Worm (Caenorhabditis elegans): Measurements from ENCODE around the gene gpb-1.

gpb-1 gene

DNA sequence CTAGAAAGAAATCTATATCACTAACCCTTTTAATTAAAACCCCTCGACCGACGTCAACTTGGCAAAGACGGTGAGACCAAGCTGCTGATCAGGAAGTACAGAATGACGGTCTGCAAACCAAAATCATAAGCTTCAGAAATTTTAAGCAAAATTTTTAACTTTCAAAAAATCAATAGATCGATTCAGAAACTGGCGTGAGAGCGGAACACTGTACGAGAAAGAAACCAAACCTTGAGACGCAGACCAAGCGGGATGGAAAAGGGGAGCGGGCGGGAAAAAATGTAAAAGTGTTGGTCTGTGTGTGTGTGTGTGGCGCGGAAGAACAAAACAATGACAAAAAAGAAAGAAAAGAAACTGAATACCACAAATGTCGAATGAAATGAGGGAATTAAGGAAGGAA lies at the start of gene gpb-1, which contains the start of gene F44E5.17:
Gene gpb-1 (minus strand): TSS at position 118 of the 400 bp plus-strand sequence.
Gene F44E5.17 (minus strand): TSS at position 101 of the 400 bp plus-strand sequence.
- no peak for TF ChIP-seq F13C5.2 (tag; optimal IDR thresholded peaks at IDR 0.05)
- no peak for TF ChIP-seq hnd-1 (tag; optimal IDR thresholded peaks at IDR 0.05)
- no peak for TF ChIP-seq ceh-36 (tag; optimal IDR thresholded peaks at IDR 0.05)
- no peak for TF ChIP-seq tbx-11 (GFP tag; IDR thresholded peaks at IDR 0.05)
- no peak for TF ChIP-seq ceh-13 (GFP tag; optimal IDR thresholded peaks at IDR 0.05)
- TF ChIP-seq ets-7 (tag; optimal IDR thresholded peaks at IDR 0.05), result no peak
- TF ChIP-seq B0310.2 (tag; optimal IDR thresholded peaks at IDR 0.05), result no peak
- TF ChIP-seq tra-4 (tag; optimal IDR thresholded peaks at IDR 0.05), result no peak
- no peak for TF ChIP-seq ama-1 (optimal IDR thresholded peaks at IDR 0.05)
- no peak for TF ChIP-seq hmbx-1 (tag; optimal IDR thresholded peaks at IDR 0.05)
- TF ChIP-seq hmg-4 (GFP tag; optimal IDR thresholded peaks at IDR 0.05), result no peak
- no peak for TF ChIP-seq aly-1 (tag; optimal IDR thresholded peaks at IDR 0.05)
- no peak for TF ChIP-seq scrt-1 (GFP tag; IDR thresholded peaks at IDR 0.05)
- no peak for TF ChIP-seq pes-1 (GFP tag; IDR thresholded peaks at IDR 0.05)
- no peak for TF ChIP-seq sea-1 (GFP tag; conservative IDR thresholded peaks at IDR 0.05)
- no peak for TF ChIP-seq tbx-37 (GFP tag; conservative IDR thresholded peaks at IDR 0.05)
- TF ChIP-seq flt-1 (GFP tag; IDR thresholded peaks at IDR 0.05), result no peak

DNA sequence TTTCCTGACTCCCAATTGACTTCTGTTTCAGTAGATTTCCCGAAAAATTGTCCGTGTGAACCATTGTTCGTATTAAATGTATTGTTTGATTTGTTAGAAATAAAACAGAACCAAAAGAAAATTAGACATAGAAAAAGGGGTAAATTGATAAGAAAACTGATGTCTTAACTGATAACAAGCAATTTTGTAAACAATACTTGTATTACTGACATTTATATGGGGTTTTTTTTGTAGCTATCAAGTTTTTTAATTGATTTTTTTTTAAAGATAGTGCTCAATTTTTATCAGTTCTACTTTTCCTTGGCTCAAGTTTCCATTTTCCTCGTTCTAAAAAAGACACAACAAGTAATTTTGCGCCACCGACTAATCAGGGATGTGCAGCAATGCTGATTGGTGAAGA lies 48.8 kb upstream of the gpb-1 start:
- TF ChIP-seq ets-7 (tag; optimal IDR thresholded peaks at IDR 0.05) (no peak), flt-1 (GFP tag; IDR thresholded peaks at IDR 0.05) (no peak), hnd-1 (tag; optimal IDR thresholded peaks at IDR 0.05) (no peak), pes-1 (GFP tag; IDR thresholded peaks at IDR 0.05) (no peak), hmg-4 (GFP tag; optimal IDR thresholded peaks at IDR 0.05) (no peak), ceh-36 (tag; optimal IDR thresholded peaks at IDR 0.05) (no peak), F13C5.2 (tag; optimal IDR thresholded peaks at IDR 0.05) (no peak), ama-1 (optimal IDR thresholded peaks at IDR 0.05) (no peak), tbx-37 (GFP tag; conservative IDR thresholded peaks at IDR 0.05) (no peak), aly-1 (tag; optimal IDR thresholded peaks at IDR 0.05) (no peak), tbx-11 (GFP tag; IDR thresholded peaks at IDR 0.05) (no peak), scrt-1 (GFP tag; IDR thresholded peaks at IDR 0.05) (no peak)

DNA sequence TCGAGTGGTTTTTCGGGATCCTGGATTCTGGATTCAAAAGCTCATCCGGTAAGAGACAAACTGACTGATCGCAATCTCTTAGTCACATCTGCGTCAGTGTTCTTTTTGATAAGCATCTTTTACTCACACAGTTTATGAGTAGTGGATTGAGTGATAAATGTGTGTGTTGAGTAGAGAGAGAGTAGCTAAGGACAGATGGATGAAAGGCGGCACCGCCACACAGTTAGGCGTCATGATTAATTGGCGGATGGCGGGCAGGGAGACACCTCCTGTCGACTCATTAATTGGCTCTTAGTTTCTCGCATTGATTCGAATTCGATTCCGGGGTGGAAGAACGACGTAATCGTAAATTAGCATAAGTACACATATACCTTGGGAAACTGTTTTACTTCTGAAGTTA lies 46.0 kb upstream of the gpb-1 start:
- TF ChIP-seq sea-1 (GFP tag; conservative IDR thresholded peaks at IDR 0.05) (no peak), tbx-37 (GFP tag; conservative IDR thresholded peaks at IDR 0.05) (no peak)

DNA sequence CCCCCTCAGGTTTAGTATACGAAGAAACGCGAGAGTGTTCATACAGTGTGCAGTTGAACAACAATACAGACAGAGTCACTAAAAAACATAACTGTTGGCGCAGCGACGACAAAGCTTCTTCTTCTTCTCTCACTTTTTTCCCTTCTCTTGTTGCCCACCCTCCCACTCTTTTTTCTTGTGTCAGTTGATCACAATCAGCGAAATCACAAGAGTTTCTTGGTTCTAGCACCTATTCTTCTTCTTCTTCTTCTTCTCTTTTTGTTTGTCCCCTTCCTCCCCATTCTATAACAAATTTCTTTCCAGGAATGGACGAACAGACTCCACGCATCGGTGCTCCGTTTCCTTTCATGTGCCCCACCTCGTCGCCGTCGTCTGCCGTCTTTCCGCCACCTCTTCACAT lies 42.0 kb upstream of the gpb-1 start, which contains the start of gene F43G6.4:
Gene F43G6.4 (plus strand): TSS at position 301 of the 400 bp plus-strand sequence.
- no peak for TF ChIP-seq flt-1 (GFP tag; IDR thresholded peaks at IDR 0.05)
- TF ChIP-seq ets-7 (tag; optimal IDR thresholded peaks at IDR 0.05), result no peak
- TF ChIP-seq F13C5.2 (tag; optimal IDR thresholded peaks at IDR 0.05), result no peak
- TF ChIP-seq hmg-4 (GFP tag; optimal IDR thresholded peaks at IDR 0.05), result no peak

DNA sequence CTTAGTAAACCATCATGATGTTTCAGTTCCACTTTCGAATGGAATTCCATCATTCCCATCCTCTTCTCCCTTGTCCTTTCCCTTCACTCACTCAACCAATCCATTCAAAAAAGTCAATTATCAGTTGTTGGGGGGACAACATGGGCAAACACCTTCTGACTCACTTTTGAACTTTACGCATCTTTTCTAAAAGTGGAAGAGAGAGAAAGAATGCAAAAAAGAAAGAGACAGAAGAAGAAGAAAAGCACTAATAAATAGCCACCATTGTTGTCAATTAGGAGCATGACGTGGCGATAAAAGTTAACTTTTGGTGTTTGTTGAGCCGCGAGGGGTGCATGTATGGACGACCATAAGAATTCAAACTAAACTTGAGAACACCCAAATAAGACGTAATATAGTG lies 39.6 kb upstream of the gpb-1 start:
- TF ChIP-seq tra-4 (tag; optimal IDR thresholded peaks at IDR 0.05) (no peak), ceh-36 (tag; optimal IDR thresholded peaks at IDR 0.05) (no peak), ets-7 (tag; optimal IDR thresholded peaks at IDR 0.05) (no peak), sea-1 (GFP tag; conservative IDR thresholded peaks at IDR 0.05) (no peak), tbx-11 (GFP tag; IDR thresholded peaks at IDR 0.05) (no peak), pes-1 (GFP tag; IDR thresholded peaks at IDR 0.05) (no peak), scrt-1 (GFP tag; IDR thresholded peaks at IDR 0.05) (no peak), hmg-4 (GFP tag; optimal IDR thresholded peaks at IDR 0.05) (no peak), B0310.2 (tag; optimal IDR thresholded peaks at IDR 0.05) (no peak), flt-1 (GFP tag; IDR thresholded peaks at IDR 0.05) (no peak)

DNA sequence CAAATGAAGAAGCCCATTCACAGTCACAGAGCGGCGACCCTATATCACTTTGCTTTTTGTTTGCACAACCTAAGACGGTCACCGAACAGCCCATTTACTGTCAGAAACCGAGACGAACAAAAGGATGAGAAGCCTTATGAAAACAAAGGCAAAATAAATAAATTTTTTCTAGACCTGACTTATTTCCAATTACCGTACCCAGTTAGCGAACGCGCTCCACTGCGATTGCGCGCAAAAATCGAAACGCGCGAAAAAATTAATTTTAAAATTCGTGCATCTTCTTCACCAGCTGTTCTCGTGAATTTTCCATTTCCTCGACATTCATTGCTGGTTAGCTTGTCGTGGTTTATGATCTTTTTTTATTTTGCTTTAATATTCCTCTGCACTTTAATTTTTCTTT lies 34.1 kb upstream of the gpb-1 start, which contains the start of gene F43G6.16:
Gene F43G6.16 (minus strand): TSS at position 141 of the 400 bp plus-strand sequence.
- TF ChIP-seq ama-1 (optimal IDR thresholded peaks at IDR 0.05) (no peak), sea-1 (GFP tag; conservative IDR thresholded peaks at IDR 0.05) (no peak), tbx-37 (GFP tag; conservative IDR thresholded peaks at IDR 0.05) (no peak), hmbx-1 (tag; optimal IDR thresholded peaks at IDR 0.05) (no peak), ets-7 (tag; optimal IDR thresholded peaks at IDR 0.05) (no peak), pes-1 (GFP tag; IDR thresholded peaks at IDR 0.05) (no peak), hnd-1 (tag; optimal IDR thresholded peaks at IDR 0.05) (no peak), flt-1 (GFP tag; IDR thresholded peaks at IDR 0.05) (no peak), ceh-13 (GFP tag; optimal IDR thresholded peaks at IDR 0.05) (no peak), aly-1 (tag; optimal IDR thresholded peaks at IDR 0.05) (no peak), hmg-4 (GFP tag; optimal IDR thresholded peaks at IDR 0.05) (no peak), scrt-1 (GFP tag; IDR thresholded peaks at IDR 0.05) (no peak), B0310.2 (tag; optimal IDR thresholded peaks at IDR 0.05) (no peak), ceh-36 (tag; optimal IDR thresholded peaks at IDR 0.05) (no peak), tra-4 (tag; optimal IDR thresholded peaks at IDR 0.05) (no peak), F13C5.2 (tag; optimal IDR thresholded peaks at IDR 0.05) (no peak), tbx-11 (GFP tag; IDR thresholded peaks at IDR 0.05) (no peak)

DNA sequence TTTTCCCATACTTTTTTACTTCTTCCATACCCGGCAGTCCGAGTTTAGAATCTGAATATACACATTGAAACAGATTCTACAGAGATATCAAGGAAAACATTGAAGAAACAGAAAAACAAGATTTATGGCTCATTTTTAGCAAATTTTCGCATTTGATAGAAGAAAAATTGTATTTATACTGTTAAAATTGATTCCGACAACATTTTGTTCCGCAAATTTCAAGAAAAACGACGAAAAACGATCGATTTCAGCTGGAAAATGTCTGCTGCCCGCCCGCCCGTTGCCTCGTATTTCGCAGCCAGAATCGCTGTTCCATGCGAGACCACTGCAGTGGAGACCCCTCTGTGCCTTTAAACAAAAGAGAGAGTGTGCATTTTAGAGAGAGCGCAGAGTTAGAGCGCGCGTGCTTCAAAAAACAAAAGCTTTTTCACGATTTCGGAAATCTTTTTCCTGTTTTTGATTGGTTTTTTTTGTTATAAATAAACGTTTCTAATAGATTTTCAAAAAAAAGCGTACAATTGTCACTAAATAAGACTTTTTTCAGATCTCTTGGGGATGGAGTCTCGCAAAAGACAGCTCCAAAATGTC lies 29.6 kb upstream of the gpb-1 start, which contains the start of the genes patr-1 and dna-2:
Gene patr-1 (minus strand): TSS at position 51 of the 588 bp plus-strand sequence.
Gene dna-2 (plus strand): TSS at position 538 of the 588 bp plus-strand sequence.
- TF ChIP-seq tra-4 (tag; optimal IDR thresholded peaks at IDR 0.05), result no peak
- TF ChIP-seq hmbx-1 (tag; optimal IDR thresholded peaks at IDR 0.05), result no peak
- peak; percentile 20 for TF ChIP-seq hmg-4 (GFP tag; optimal IDR thresholded peaks at IDR 0.05)
- no peak for TF ChIP-seq sea-1 (GFP tag; conservative IDR thresholded peaks at IDR 0.05)
- TF ChIP-seq hnd-1 (tag; optimal IDR thresholded peaks at IDR 0.05), result no peak
- TF ChIP-seq scrt-1 (GFP tag; IDR thresholded peaks at IDR 0.05), result no peak
- TF ChIP-seq aly-1 (tag; optimal IDR thresholded peaks at IDR 0.05), result no peak
- no peak for TF ChIP-seq ceh-13 (GFP tag; optimal IDR thresholded peaks at IDR 0.05)
- no peak for TF ChIP-seq tbx-37 (GFP tag; conservative IDR thresholded peaks at IDR 0.05)
- no peak for TF ChIP-seq flt-1 (GFP tag; IDR thresholded peaks at IDR 0.05)
- TF ChIP-seq F13C5.2 (tag; optimal IDR thresholded peaks at IDR 0.05), result peak; percentile 17

All from whole organism, early embryonic.